Worm (Caenorhabditis elegans) whole organism, midembryonic: ENCODE data around the gene nhr-201.

Experiments used
- T22C8.4 ChIP-seq: fragments of 200-800 bp; sonication (Bioruptor generic); IDR thresholded peaks from 2 replicates; pipeline ENCODE4 v1.3.6; 2022; ENCODE audit warnings: missing genetic modification characterization, missing compliant biosample characterization
- cog-1 ChIP-seq: sonication (generic microtip); optimal IDR thresholded peaks from 2 replicates; lab custom pipeline; 2016; ENCODE audit warnings: missing genetic modification characterization, missing compliant biosample characterization
- flt-1 ChIP-seq: fragments of 200-800 bp; sonication (Bioruptor generic); IDR thresholded peaks from 2 replicates; pipeline ENCODE4 v1.3.6; 2022; ENCODE audit warnings: missing genetic modification characterization, missing compliant biosample characterization
- klf-2 ChIP-seq: fragments of 200-800 bp; sonication (Bioruptor generic); conservative IDR thresholded peaks from 2 replicates; pipeline ENCODE4 v1.3.6; 2022; ENCODE audit warnings: missing genetic modification reagents, missing genetic modification characterization, missing compliant biosample characterization
- med-1 ChIP-seq: sonication (generic microtip); optimal IDR thresholded peaks from 2 replicates; lab custom pipeline; 2017; ENCODE audit warnings: missing genetic modification characterization, mild to moderate bottlenecking, missing compliant biosample characterization, antibody characterized with exemption, missing genetic modification reagents; ENCODE audit not compliant: insufficient read depth
- ref-1 ChIP-seq: fragments of 200-800 bp; sonication (Bioruptor generic); conservative IDR thresholded peaks from 2 replicates; pipeline ENCODE4 v1.3.6; 2022; ENCODE audit warnings: missing genetic modification reagents, missing genetic modification characterization, missing compliant biosample characterization
- tab-1 ChIP-seq: fragments of 200-800 bp; sonication (Bioruptor generic); IDR thresholded peaks from 2 replicates; pipeline ENCODE4 v1.3.6; 2022; ENCODE audit warnings: missing genetic modification characterization, missing compliant biosample characterization
- ztf-23 ChIP-seq: fragments of 200-800 bp; sonication (Bioruptor generic); IDR thresholded peaks from 2 replicates; pipeline ENCODE4 v1.3.6; 2022; ENCODE audit warnings: missing genetic modification reagents, missing genetic modification characterization, missing compliant biosample characterization
- ztf-29 ChIP-seq: fragments of 200-800 bp; sonication (Bioruptor generic); IDR thresholded peaks from 2 replicates; pipeline ENCODE4 v1.3.6; 2022; ENCODE audit warnings: missing genetic modification reagents, missing genetic modification characterization, missing compliant biosample characterization

The nhr-201 gene

DNA sequence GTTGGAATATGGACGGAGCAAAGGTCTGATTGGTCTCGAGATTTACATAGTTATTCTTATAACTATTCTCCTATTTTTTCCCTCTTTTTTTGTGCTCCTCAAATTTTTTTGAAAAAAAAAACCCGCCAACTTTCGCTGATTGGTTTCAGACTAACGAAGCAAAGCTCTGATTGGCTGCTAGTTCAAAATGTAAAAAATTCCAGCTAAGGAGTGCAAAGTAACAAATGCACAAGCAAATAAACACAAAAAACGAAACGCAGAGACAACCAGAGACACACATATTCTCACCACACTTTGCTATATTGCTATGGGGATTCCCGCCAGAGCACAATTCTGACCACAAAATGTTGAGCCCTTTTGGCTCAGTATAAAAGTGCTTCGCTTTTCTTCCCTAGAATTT is 32.8 kb downstream of the nhr-201 start, which contains the start of gene T01G6.1:
T01G6.1 (plus strand) TSS at position 301 of the 400 bp plus-strand sequence.
- TF ChIP-seq cog-1 (tag; lab: Kevin White, UChicago): no peak
- no peak for TF ChIP-seq T22C8.4 (GFP tag; lab: Robert Waterston, UW)
- no peak for TF ChIP-seq med-1
- TF ChIP-seq ref-1 (GFP tag; lab: Robert Waterston, UW): no peak
- TF ChIP-seq ztf-29 (GFP tag; lab: Robert Waterston, UW): no peak
- no peak for TF ChIP-seq flt-1 (GFP tag; lab: Robert Waterston, UW)
- no peak for TF ChIP-seq ztf-23 (GFP tag; lab: Robert Waterston, UW)
- no peak for TF ChIP-seq klf-2 (GFP tag; lab: Robert Waterston, UW)
- no peak for TF ChIP-seq tab-1

DNA sequence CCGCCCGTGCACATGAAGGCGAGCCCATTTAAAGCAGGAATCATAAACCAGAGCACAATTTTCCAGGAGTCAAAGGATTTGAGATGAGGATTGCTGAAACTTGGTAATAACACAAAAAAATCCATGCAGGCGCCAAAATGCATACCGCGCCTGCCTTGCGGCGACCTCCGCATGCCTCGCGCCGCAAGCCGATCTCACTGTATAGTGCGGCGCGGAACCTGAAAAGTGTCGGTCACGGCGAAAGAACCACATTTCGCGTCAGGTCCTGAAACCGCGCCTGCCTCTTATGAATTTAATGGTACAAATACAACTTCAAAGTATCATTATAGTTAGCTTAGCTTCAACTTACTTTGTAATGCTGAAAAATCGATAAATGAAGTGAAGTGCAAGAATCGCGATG is 35.9 kb downstream of the nhr-201 start:
- no peak for TF ChIP-seq cog-1 (tag; lab: Kevin White, UChicago)
- no peak for TF ChIP-seq ztf-29 (GFP tag; lab: Robert Waterston, UW)
- TF ChIP-seq ztf-23 (GFP tag; lab: Robert Waterston, UW): no peak
- TF ChIP-seq tab-1: no peak

DNA sequence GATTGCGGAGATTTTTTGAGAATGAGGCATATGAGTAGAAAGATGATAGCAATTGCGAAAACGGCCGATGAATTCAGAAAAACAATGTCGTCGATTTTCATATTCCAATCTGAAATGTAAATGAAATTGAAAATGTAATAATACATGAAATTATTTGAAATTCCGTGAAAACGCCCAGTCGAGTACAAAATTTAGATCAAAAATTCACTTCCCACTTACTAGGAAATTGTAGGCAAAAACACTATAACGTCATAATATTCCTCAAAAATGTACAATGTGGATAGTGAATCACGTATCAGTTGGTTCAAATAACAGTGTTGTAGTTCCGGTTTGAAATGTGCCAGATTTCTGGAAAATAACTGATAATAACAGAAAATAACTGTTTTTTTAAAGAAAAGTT is 36.6 kb downstream of the nhr-201 start, which contains the start of gene str-256:
str-256 (minus strand) TSS at position 101 of the 400 bp plus-strand sequence.
- no peak for TF ChIP-seq med-1

DNA sequence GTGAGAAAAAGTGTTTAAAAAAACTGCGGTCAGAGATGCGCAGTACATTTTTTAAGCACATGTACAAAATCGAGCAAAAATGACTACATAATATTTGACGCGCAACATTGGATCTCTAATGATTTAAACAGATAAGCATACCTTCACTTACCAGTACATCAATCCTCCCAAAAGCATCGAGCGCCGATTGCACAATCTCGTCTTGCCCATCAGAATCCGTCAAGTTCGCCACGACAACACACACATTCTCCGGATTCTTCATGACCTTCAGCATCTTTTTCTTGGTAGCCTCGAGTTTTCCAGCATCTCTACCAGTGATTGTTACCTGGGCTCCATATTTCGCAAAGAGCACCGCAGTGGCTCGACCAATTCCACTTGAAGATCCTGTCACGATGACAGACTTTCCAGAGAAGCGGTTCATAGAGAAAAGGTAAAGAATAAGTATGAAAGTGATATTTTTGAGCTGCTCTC is 38.2 kb downstream of the nhr-201 start, which contains the start of gene T01G6.10:
T01G6.10 (minus strand) TSS at position 421 of the 471 bp plus-strand sequence.
- TF ChIP-seq flt-1 (GFP tag; lab: Robert Waterston, UW) (no peak), klf-2 (GFP tag; lab: Robert Waterston, UW) (no peak), ref-1 (GFP tag; lab: Robert Waterston, UW) (no peak), T22C8.4 (GFP tag; lab: Robert Waterston, UW) (no peak), ztf-23 (GFP tag; lab: Robert Waterston, UW) (no peak), tab-1 (no peak), med-1 (no peak), cog-1 (tag; lab: Kevin White, UChicago) (no peak), ztf-29 (GFP tag; lab: Robert Waterston, UW) (no peak)

DNA sequence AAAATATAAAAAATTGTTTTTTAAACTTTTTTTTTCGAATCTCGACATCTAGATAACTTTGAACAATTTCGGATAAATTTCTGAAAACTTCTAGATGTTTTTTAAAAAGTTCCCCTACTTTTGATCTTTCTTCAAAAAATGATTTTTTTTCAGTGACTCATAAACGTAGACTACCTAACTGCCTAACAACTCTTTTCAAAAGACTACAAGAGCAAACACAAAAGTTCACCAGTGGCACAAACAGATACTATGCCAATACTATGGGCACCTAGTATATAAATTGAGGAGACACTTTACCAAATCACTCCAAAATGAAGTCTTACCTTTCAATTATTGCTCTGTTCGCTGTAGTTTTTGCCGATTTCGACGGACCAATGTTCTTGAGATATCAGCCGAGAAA is 39.1 kb downstream of the nhr-201 start, which contains the start of gene srlf-35:
srlf-35 (plus strand) TSS at position 301 of the 400 bp plus-strand sequence.
- TF ChIP-seq flt-1 (GFP tag; lab: Robert Waterston, UW) (no peak), klf-2 (GFP tag; lab: Robert Waterston, UW) (no peak)

DNA sequence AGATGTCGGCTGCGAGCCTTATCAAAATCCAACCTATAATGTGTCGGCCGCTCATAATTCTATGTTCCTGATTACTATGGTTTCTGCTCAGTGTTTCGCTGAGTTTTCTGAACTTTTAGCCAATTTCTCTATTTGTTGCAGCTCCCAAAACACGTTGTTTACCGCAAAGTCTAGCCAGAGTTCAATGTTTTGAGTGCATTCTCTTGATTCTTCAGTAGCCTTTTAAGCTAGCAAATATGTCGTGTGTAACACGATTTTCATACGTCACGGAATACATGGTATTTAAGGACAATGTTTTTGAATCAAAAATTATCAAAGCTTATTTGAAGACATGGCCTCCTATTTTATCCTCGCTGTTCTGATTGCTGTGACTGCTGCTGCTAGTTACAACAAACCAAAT is 40.6 kb downstream of the nhr-201 start, which contains the start of gene srlf-19:
srlf-19 (plus strand) TSS at position 301 of the 400 bp plus-strand sequence.
- TF ChIP-seq ztf-29 (GFP tag; lab: Robert Waterston, UW) (no peak), ref-1 (GFP tag; lab: Robert Waterston, UW) (no peak), ztf-23 (GFP tag; lab: Robert Waterston, UW) (no peak), med-1 (no peak), T22C8.4 (GFP tag; lab: Robert Waterston, UW) (no peak), flt-1 (GFP tag; lab: Robert Waterston, UW) (no peak), cog-1 (tag; lab: Kevin White, UChicago) (no peak), klf-2 (GFP tag; lab: Robert Waterston, UW) (no peak), tab-1 (no peak)

DNA sequence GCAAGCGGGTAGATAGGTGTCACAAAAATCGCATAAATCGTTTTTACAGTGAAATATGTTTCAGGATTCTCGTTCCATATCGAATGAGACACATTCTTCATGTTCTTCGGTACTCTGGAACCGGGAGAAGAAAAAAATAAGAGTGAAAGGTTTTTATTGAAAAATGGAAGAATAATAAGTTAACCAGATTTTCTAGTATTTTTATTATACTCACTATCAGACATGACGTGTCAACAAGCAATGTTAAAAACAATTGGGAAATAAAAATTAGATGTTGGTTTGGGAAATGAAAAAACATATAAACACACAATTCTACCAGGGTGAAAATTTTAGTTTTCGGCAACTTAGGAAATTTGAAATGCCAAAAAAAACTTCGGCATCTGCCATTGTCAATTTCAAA is 47.8 kb downstream of the nhr-201 start, which contains the start of gene srh-37:
srh-37 (minus strand) TSS at position 101 of the 400 bp plus-strand sequence.
- TF ChIP-seq ztf-29 (GFP tag; lab: Robert Waterston, UW) (no peak), ref-1 (GFP tag; lab: Robert Waterston, UW) (no peak), ztf-23 (GFP tag; lab: Robert Waterston, UW) (no peak), flt-1 (GFP tag; lab: Robert Waterston, UW) (no peak), cog-1 (tag; lab: Kevin White, UChicago) (no peak), klf-2 (GFP tag; lab: Robert Waterston, UW) (no peak), med-1 (no peak), T22C8.4 (GFP tag; lab: Robert Waterston, UW) (no peak), tab-1 (no peak)
